Worm (Caenorhabditis elegans): ENCODE data around the gene gpdh-2.
A peak's percentile ranks its signal among the peaks of the same experiment; 100 is the strongest.

The gpdh-2 gene

ce11 chrIII:9850877-9851276, 8.1 kb downstream of the gpdh-2 start (continued):
- TF ChIP-seq jun-1 (tag; optimal IDR thresholded peaks at IDR 0.05) (no peak), lin-39 (tag; optimal IDR thresholded peaks at IDR 0.05) (no peak), dsc-1 (tag; optimal IDR thresholded peaks at IDR 0.05) (no peak), nhr-237 (tag; optimal IDR thresholded peaks at IDR 0.05) (no peak), mef-2 (tag; optimal IDR thresholded peaks at IDR 0.05) (no peak), mdl-1 (tag; optimal IDR thresholded peaks at IDR 0.05) (no peak), fos-1 (tag; optimal IDR thresholded peaks at IDR 0.05) (no peak), skn-1 (tag; optimal IDR thresholded peaks at IDR 0.05) (no peak), mep-1 (tag; optimal IDR thresholded peaks at IDR 0.05) (peak; percentile 28), F16B12.6 (tag; optimal IDR thresholded peaks at IDR 0.05) (no peak), pax-3 (tag; optimal IDR thresholded peaks at IDR 0.05) (no peak)

ce11 chrIII:9849950-9850349, 9.0 kb downstream of the gpdh-2 start:
- TF ChIP-seq ztf-11 (tag; optimal IDR thresholded peaks at IDR 0.05) (no peak), fos-1 (tag; optimal IDR thresholded peaks at IDR 0.05) (no peak), jun-1 (tag; optimal IDR thresholded peaks at IDR 0.05) (no peak), nhr-84 (tag; optimal IDR thresholded peaks at IDR 0.05) (no peak), zag-1 (tag; optimal IDR thresholded peaks at IDR 0.05) (no peak), hpl-2 (GFP tag; optimal IDR thresholded peaks at IDR 0.05) (no peak), ceh-63 (GFP tag; optimal IDR thresholded peaks at IDR 0.05) (no peak), Y116A8C.19 (tag; optimal IDR thresholded peaks at IDR 0.05; ENCODE audit: borderline replicate concordance) (no peak), ceh-82 (tag; optimal IDR thresholded peaks at IDR 0.05) (no peak), nhr-47 (tag; optimal IDR thresholded peaks at IDR 0.05) (peak; percentile 2), nhr-71 (tag; optimal IDR thresholded peaks at IDR 0.05) (peak; percentile 59), ets-5 (GFP tag; IDR thresholded peaks at IDR 0.05) (no peak), nhr-28 (tag; optimal IDR thresholded peaks at IDR 0.05) (no peak), rnt-1 (tag; optimal IDR thresholded peaks at IDR 0.05) (no peak), lin-14 (GFP tag; optimal IDR thresholded peaks at IDR 0.05) (peak; percentile 62), nhr-85 (tag) (peak; percentile 57), lin-35 (GFP tag; optimal IDR thresholded peaks at IDR 0.05) (peak in 1 of 2 experiments; percentile 20), fkh-10 (GFP tag; optimal IDR thresholded peaks at IDR 0.05) (no peak), elt-3 (tag; optimal IDR thresholded peaks at IDR 0.05) (peak in 5 of 6 experiments; percentile 3 to 71 (median 57)), swsn-7 (tag; optimal IDR thresholded peaks at IDR 0.05) (no peak), nhr-12 (tag; optimal IDR thresholded peaks at IDR 0.05) (no peak), blmp-1 (tag; optimal IDR thresholded peaks at IDR 0.05) (peak; percentile 58), unc-30 (tag; optimal IDR thresholded peaks at IDR 0.05) (no peak), efl-1 (optimal IDR thresholded peaks at IDR 0.05) (no peak), efl-1 (GFP tag; optimal IDR thresholded peaks at IDR 0.05 in 1 of 2) (no peak), pqm-1 (tag; optimal IDR thresholded peaks at IDR 0.05) (no peak), pag-3 (tag; optimal IDR thresholded peaks at IDR 0.05; ENCODE audit: borderline replicate concordance, insufficient read depth) (peak; percentile 29), snu-23 (GFP tag; optimal IDR thresholded peaks at IDR 0.05) (peak; percentile 22), zip-4 (GFP tag; optimal IDR thresholded peaks at IDR 0.05) (no peak), nhr-20 (tag; optimal IDR thresholded peaks at IDR 0.05) (peak; percentile 60), nhr-77 (tag; optimal IDR thresholded peaks at IDR 0.05) (no peak), egl-27 (tag; optimal IDR thresholded peaks at IDR 0.05) (peak in 1 of 2 experiments; percentile 29), elt-2 (tag; optimal IDR thresholded peaks at IDR 0.05) (peak; percentile 1), skn-1 (tag; optimal IDR thresholded peaks at IDR 0.05) (no peak), nhr-90 (tag; optimal IDR thresholded peaks at IDR 0.05; ENCODE audit: poor library complexity) (peak; percentile 38)
